Fruit fly (Drosophila melanogaster): Measurements from ENCODE around the gene CG31815.

Gene CG31815

DNA sequence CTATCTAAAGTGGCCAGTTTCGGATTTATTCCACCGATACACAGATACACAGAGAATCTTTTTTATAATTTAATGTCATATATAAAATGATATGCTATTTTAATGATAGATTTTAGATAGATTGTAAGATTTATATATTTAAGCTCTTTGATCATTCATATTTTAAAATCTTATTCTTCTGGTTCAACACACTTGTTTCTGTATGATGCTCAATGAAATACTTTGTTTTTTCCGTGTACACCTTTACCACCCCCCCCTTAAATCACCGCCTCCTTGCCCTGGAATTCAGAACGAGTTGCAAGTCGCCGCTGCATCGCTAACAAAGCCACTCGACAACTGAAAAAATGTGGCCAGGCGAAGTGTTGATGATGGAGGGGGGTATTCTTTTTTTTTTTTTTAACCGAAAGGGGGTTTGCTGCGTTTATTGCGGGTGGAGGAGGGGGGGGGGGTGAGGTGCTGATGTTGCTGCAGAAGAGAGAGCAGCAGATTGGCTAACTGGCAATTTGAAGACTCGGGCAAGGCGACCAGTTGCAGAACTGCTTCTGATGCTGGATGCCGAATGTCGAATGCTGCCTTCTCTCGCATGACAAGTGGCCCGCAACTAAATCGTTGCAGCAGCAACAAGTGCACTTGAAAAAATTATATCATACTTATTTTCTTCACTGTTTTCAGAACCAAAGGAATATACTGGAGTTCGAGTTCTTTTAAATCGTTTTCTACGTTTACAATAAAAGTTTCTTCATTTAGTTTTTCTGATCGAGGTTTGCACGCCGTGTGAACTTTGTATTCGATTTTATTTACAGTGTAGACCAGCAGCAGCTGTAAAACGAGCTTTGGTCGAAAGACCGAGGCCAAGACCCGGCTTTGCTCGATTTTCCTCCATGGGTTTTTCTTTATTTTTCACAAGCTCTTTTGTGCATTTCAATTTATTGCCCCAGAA lies 7.6 kb upstream of the CG31815 start (continued):
- TF ChIP-seq CG11696 (GFP tag; IDR thresholded peaks at IDR 0.05), result no peak
- no peak for TF ChIP-seq CG34376 (GFP tag; optimal IDR thresholded peaks at IDR 0.05)
- TF ChIP-seq amos (GFP tag; IDR thresholded peaks at IDR 0.05; ENCODE audit: partially characterized antibody), result no peak
- TF ChIP-seq CG16779 (GFP tag; IDR thresholded peaks at IDR 0.05), result no peak
- peak; percentile 49 for TF ChIP-seq CG6254 (GFP tag; optimal IDR thresholded peaks at IDR 0.05)
- TF ChIP-seq hkb (optimal IDR thresholded peaks at IDR 0.05), result no peak
- TF ChIP-seq hkb (GFP tag; IDR thresholded peaks at IDR 0.05), result peak; percentile 58; the same call in 1 of the 2 replicates
- peak in 1 of 2 experiments; percentile 54 for TF ChIP-seq Pdp1 (GFP tag; optimal IDR thresholded peaks at IDR 0.05)
- TF ChIP-seq Sox100B (GFP tag; optimal IDR thresholded peaks at IDR 0.05), result peak; percentile 18
- TF ChIP-seq slp2 (GFP tag; optimal IDR thresholded peaks at IDR 0.05), result no peak
- TF ChIP-seq pb (GFP tag; optimal IDR thresholded peaks at IDR 0.05), result no peak
- peak; percentile 73 for TF ChIP-seq CG18262 (tag; optimal IDR thresholded peaks at IDR 0.05)
- TF ChIP-seq CG7556 (GFP tag; optimal IDR thresholded peaks at IDR 0.05), result peak; percentile 42
- peak; percentile 47 for TF ChIP-seq CG6689 (GFP tag; IDR thresholded peaks at IDR 0.05)
- peak; percentile 37 for TF ChIP-seq CG10267 (tag; optimal IDR thresholded peaks at IDR 0.05)
- peak; percentile 2 for TF ChIP-seq CG10654 (GFP tag; optimal IDR thresholded peaks at IDR 0.05)
- TF ChIP-seq danr (GFP tag; IDR thresholded peaks at IDR 0.05), result no peak
- peak; percentile 42 for TF ChIP-seq salm (tag; optimal IDR thresholded peaks at IDR 0.05)
- TF ChIP-seq zen2 (GFP tag; IDR thresholded peaks at IDR 0.05; ENCODE audit: partially characterized antibody), result no peak
- TF ChIP-seq CG11695 (GFP tag; IDR thresholded peaks at IDR 0.05), result no peak
- no peak for TF ChIP-seq CG3726 (GFP tag; IDR thresholded peaks at IDR 0.05)
- TF ChIP-seq CG12942 (GFP tag; optimal IDR thresholded peaks at IDR 0.05), result no peak
- TF ChIP-seq CG5180 (GFP tag; optimal IDR thresholded peaks at IDR 0.05), result no peak
- TF ChIP-seq ap (GFP tag; IDR thresholded peaks at IDR 0.05), result peak; percentile 40; the same call in 1 of the 2 replicates
- no peak for TF ChIP-seq Tbp (GFP tag; optimal IDR thresholded peaks at IDR 0.05)
- no peak for TF ChIP-seq CkIIα-i1 (GFP tag; IDR thresholded peaks at IDR 0.05)
- peak; percentile 81 for TF ChIP-seq CG8388 (GFP tag; optimal IDR thresholded peaks at IDR 0.05)
- no peak for TF ChIP-seq Hmx (GFP tag; optimal IDR thresholded peaks at IDR 0.05)
- TF ChIP-seq sisA (GFP tag; IDR thresholded peaks at IDR 0.05), result peak; percentile 50; the same call in 1 of the 2 replicates
- TF ChIP-seq CG12391 (tag; optimal IDR thresholded peaks at IDR 0.05), result peak; percentile 62
- no peak for TF ChIP-seq Dfd (GFP tag; optimal IDR thresholded peaks at IDR 0.05)
- peak; percentile 74 for TF ChIP-seq gsb-n (tag; optimal IDR thresholded peaks at IDR 0.05)
- peak; percentile 30; the same call in 1 of the 2 replicates for TF ChIP-seq ara (GFP tag; IDR thresholded peaks at IDR 0.05)
- no peak for TF ChIP-seq CG3995 (GFP tag; optimal IDR thresholded peaks at IDR 0.05)
- TF ChIP-seq CG1647 (GFP tag; optimal IDR thresholded peaks at IDR 0.05), result peak; percentile 50
- TF ChIP-seq NC2β (GFP tag; optimal IDR thresholded peaks at IDR 0.05), result peak; percentile 66
- peak in 1 of 2 experiments; percentile 47 for TF ChIP-seq eve (GFP tag; optimal IDR thresholded peaks at IDR 0.05)
- peak; percentile 15 for TF ChIP-seq CG9817 (tag; optimal IDR thresholded peaks at IDR 0.05)
- no peak; the same call in 2 of the 3 replicates for TF ChIP-seq tgo (GFP tag; IDR thresholded peaks at IDR 0.05)
- peak; percentile 77 for TF ChIP-seq Blimp-1 (GFP tag; optimal IDR thresholded peaks at IDR 0.05)
- TF ChIP-seq tll (GFP tag; optimal IDR thresholded peaks at IDR 0.05), result no peak
- TF ChIP-seq Hand (GFP tag; optimal IDR thresholded peaks at IDR 0.05), result no peak
- TF ChIP-seq CG9932 (GFP tag; IDR thresholded peaks at IDR 0.05), result no peak
- peak; percentile 49 for TF ChIP-seq ac (GFP tag; optimal IDR thresholded peaks at IDR 0.05)
- no peak for TF ChIP-seq eyg (GFP tag; optimal IDR thresholded peaks at IDR 0.05)
- TF ChIP-seq CG33557 (GFP tag; optimal IDR thresholded peaks at IDR 0.05), result peak; percentile 73
- TF ChIP-seq Gsc (GFP tag; IDR thresholded peaks at IDR 0.05), result no peak
- TF ChIP-seq CG6854 (GFP tag; optimal IDR thresholded peaks at IDR 0.05), result no peak
- peak; percentile 63 for TF ChIP-seq Xbp1 (GFP tag; optimal IDR thresholded peaks at IDR 0.05)
